Worm (Caenorhabditis elegans) whole organism, L2 larva: ENCODE measurements around the gene F01D5.8.

Experiments used
- egl-27 ChIP-seq: sonication (generic microtip); optimal IDR thresholded peaks from 3 replicates; lab custom pipeline; 2017; ENCODE audit warnings: missing biosample characterization, missing genetic modification reagents, missing genetic modification characterization
- elt-3 ChIP-seq: sonication (generic microtip); optimal IDR thresholded peaks from 2 replicates; lab custom pipeline; 2017; ENCODE audit warnings: missing biosample characterization, missing genetic modification characterization
- gmeb-1 ChIP-seq: fragments of 150-350 bp; optimal IDR thresholded peaks from 2 replicates; lab custom pipeline; 2014; ENCODE audit warnings: missing biosample characterization, missing genetic modification characterization
- lin-39 ChIP-seq: fragments of 150-350 bp; optimal IDR thresholded peaks from 2 replicates; lab custom pipeline; 2014; ENCODE audit warnings: missing biosample characterization, missing genetic modification reagents, missing genetic modification characterization
- nhr-10 ChIP-seq: sonication (generic microtip); optimal IDR thresholded peaks from 2 replicates; lab custom pipeline; 2017; ENCODE audit warnings: missing biosample characterization, missing genetic modification characterization
- nhr-12 ChIP-seq: fragments of 150-350 bp; optimal IDR thresholded peaks from 2 replicates; lab custom pipeline; 2014; ENCODE audit warnings: missing biosample characterization, missing genetic modification characterization
- nhr-77 ChIP-seq: fragments of 150-350 bp; optimal IDR thresholded peaks from 2 replicates; lab custom pipeline; 2014; ENCODE audit warnings: missing biosample characterization, missing genetic modification characterization
- skn-1 ChIP-seq: sonication (generic microtip); optimal IDR thresholded peaks from 2 replicates; lab custom pipeline; 2017; ENCODE audit warnings: missing biosample characterization, missing genetic modification characterization
- unc-62 ChIP-seq: fragments of 150-350 bp; optimal IDR thresholded peaks from 2 replicates; lab custom pipeline; 2014; ENCODE audit warnings: missing biosample characterization, missing genetic modification reagents, missing genetic modification characterization
- zag-1 ChIP-seq: fragments of 150-350 bp; optimal IDR thresholded peaks from 2 replicates; lab custom pipeline; 2014; ENCODE audit warnings: missing biosample characterization, missing genetic modification characterization
- ztf-11 ChIP-seq: sonication (generic microtip); optimal IDR thresholded peaks from 2 replicates; lab custom pipeline; 2017; ENCODE audit warnings: missing biosample characterization, missing genetic modification characterization

- no peak for TF ChIP-seq nhr-77 (tag; lab: Kevin White, UChicago)
- no peak for TF ChIP-seq gmeb-1 (tag; lab: Kevin White, UChicago)
- no peak for TF ChIP-seq nhr-12
- no peak for TF ChIP-seq lin-39 (tag; lab: Kevin White, UChicago)
- TF ChIP-seq elt-3 (tag; lab: Kevin White, UChicago) = no peak
- no peak for TF ChIP-seq nhr-10
- no peak for TF ChIP-seq skn-1 (tag; lab: Kevin White, UChicago)
- no peak for TF ChIP-seq unc-62
- TF ChIP-seq ztf-11 (tag; lab: Kevin White, UChicago) = no peak
- TF ChIP-seq zag-1 (tag; lab: Kevin White, UChicago) = no peak
- no peak for TF ChIP-seq egl-27 (tag; lab: Kevin White, UChicago)
Observed at ce11 chrII:14006210-14006609, 4.3 kb upstream of the F01D5.8 start, which contains the start of gene F01D5.6.
